Fruit fly (Drosophila melanogaster) whole organism, embryonic: ENCODE measurements around the gene Polr2D.
A peak's percentile ranks its signal among the peaks of the same experiment; 100 is the strongest.

Source experiments
- Bdp1 ChIP-seq: fragments of 200-800 bp; sonication (Bioruptor generic); optimal IDR thresholded peaks from 3 replicates; lab custom pipeline; 2016; ENCODE audit warnings: missing biosample characterization, missing genetic modification characterization
- C15 ChIP-seq: fragments of 200-800 bp; sonication (Bioruptor generic); IDR thresholded peaks from 3 replicates; pipeline ENCODE4 v1.3.6; 2022; ENCODE audit warnings: missing biosample characterization, missing genetic modification characterization
- CG10209 ChIP-seq: fragments of 200-800 bp; sonication (Bioruptor generic); optimal IDR thresholded peaks from 3 replicates; lab custom pipeline; 2017; ENCODE audit warnings: missing biosample characterization, mild to moderate bottlenecking, missing genetic modification characterization, missing genetic modification reagents
- CG10431 ChIP-seq: fragments of 200-800 bp; sonication (Bioruptor generic); optimal IDR thresholded peaks from 3 replicates; lab custom pipeline; 2018; ENCODE audit warnings: missing biosample characterization, mild to moderate bottlenecking, missing genetic modification characterization
- CG10565 ChIP-seq: fragments of 200-800 bp; sonication (Bioruptor generic); optimal IDR thresholded peaks from 3 replicates; lab custom pipeline; 2016; ENCODE audit warnings: missing biosample characterization, mild to moderate bottlenecking, missing genetic modification characterization
- CG11398 ChIP-seq: fragments of 200-800 bp; sonication (Bioruptor generic); optimal IDR thresholded peaks from 2 replicates; lab custom pipeline; 2016; ENCODE audit warnings: missing biosample characterization, missing genetic modification characterization
- CG11456 ChIP-seq: fragments of 200-800 bp; sonication (Bioruptor generic); IDR thresholded peaks from 3 replicates; pipeline ENCODE4 v1.3.6; 2022; ENCODE audit warnings: missing biosample characterization, missing genetic modification characterization
- CG11560 ChIP-seq: fragments of 200-800 bp; sonication (Bioruptor generic); IDR thresholded peaks from 3 replicates; pipeline ENCODE4 v1.3.6; 2022; ENCODE audit warnings: missing biosample characterization, missing genetic modification characterization
- CG11695 ChIP-seq: fragments of 200-800 bp; sonication (Bioruptor generic); IDR thresholded peaks from 3 replicates; pipeline ENCODE4 v1.3.6; 2022; ENCODE audit warnings: missing biosample characterization, missing genetic modification characterization
- CG11723 ChIP-seq: fragments of 200-800 bp; sonication (Bioruptor generic); optimal IDR thresholded peaks from 2 replicates; lab custom pipeline; 2017; ENCODE audit warnings: missing biosample characterization, mild to moderate bottlenecking, missing genetic modification characterization
- CG13894 ChIP-seq: fragments of 200-800 bp; sonication (Bioruptor generic); optimal IDR thresholded peaks from 3 replicates; lab custom pipeline; 2018; ENCODE audit warnings: missing biosample characterization, mild to moderate bottlenecking, missing genetic modification characterization, moderate library complexity
- CG14050 ChIP-seq: fragments of 200-800 bp; sonication (Bioruptor generic); IDR thresholded peaks from 3 replicates; pipeline ENCODE4 v1.3.6; 2022; ENCODE audit warnings: missing biosample characterization, missing genetic modification characterization
- CG16863 ChIP-seq: fragments of 200-800 bp; sonication (Bioruptor generic); optimal IDR thresholded peaks from 3 replicates; lab custom pipeline; 2016; ENCODE audit warnings: missing biosample characterization, missing genetic modification characterization
- CG17802 ChIP-seq: fragments of 200-800 bp; sonication (Bioruptor generic); optimal IDR thresholded peaks from 2 replicates; lab custom pipeline; 2018; ENCODE audit warnings: missing biosample characterization, mild to moderate bottlenecking, missing genetic modification characterization, moderate library complexity
- CG2889 ChIP-seq: fragments of 200-800 bp; sonication (Bioruptor generic); IDR thresholded peaks from 3 replicates; pipeline ENCODE4 v1.3.6; 2022; ENCODE audit warnings: missing biosample characterization, missing genetic modification characterization
- CG34224 ChIP-seq: fragments of 200-800 bp; sonication (Bioruptor generic); IDR thresholded peaks from 3 replicates; pipeline ENCODE4 v1.3.6; 2022; ENCODE audit warnings: missing biosample characterization, missing genetic modification characterization; ENCODE audit not compliant: partially characterized antibody
- CG42726 ChIP-seq: fragments of 200-800 bp; sonication (Bioruptor generic); IDR thresholded peaks from 2 replicates; pipeline ENCODE4 v1.3.6; 2022; ENCODE audit warnings: missing biosample characterization, missing genetic modification characterization; ENCODE audit not compliant: partially characterized antibody
- CG8290 ChIP-seq, 3 experiments: fragments of 200-800 bp; sonication (Bioruptor generic); optimal IDR thresholded peaks; 2 replicates each; lab custom pipeline; 2016 to 2019; ENCODE audit warnings: missing biosample characterization in 3 of 3, missing genetic modification characterization in 3 of 3, mild to moderate bottlenecking in 2 of 3, moderate library complexity in 1 of 3
- CG9215 ChIP-seq: fragments of 200-800 bp; sonication (Bioruptor generic); IDR thresholded peaks from 2 replicates; pipeline ENCODE4 v1.3.6; 2022; ENCODE audit warnings: missing biosample characterization, missing genetic modification characterization
- CG9876 ChIP-seq: fragments of 200-800 bp; sonication (Bioruptor generic); optimal IDR thresholded peaks from 2 replicates; lab custom pipeline; 2016; ENCODE audit warnings: missing biosample characterization, missing genetic modification characterization
- D19A ChIP-seq: fragments of 200-800 bp; optimal IDR thresholded peaks from 3 replicates; lab custom pipeline; 2019; ENCODE audit warnings: missing biosample characterization, mild to moderate bottlenecking, missing genetic modification characterization, moderate library complexity
- Dp ChIP-seq: fragments of 200-800 bp; sonication (Bioruptor generic); optimal IDR thresholded peaks from 2 replicates; lab custom pipeline; 2018; ENCODE audit warnings: missing biosample characterization, mild to moderate bottlenecking, missing genetic modification characterization, moderate library complexity
- HLH4C ChIP-seq: fragments of 200-800 bp; sonication (Bioruptor generic); IDR thresholded peaks from 3 replicates; pipeline ENCODE4 v1.3.6; 2022; ENCODE audit warnings: missing biosample characterization, missing genetic modification characterization; ENCODE audit not compliant: partially characterized antibody
- Lim3 ChIP-seq: fragments of 200-800 bp; sonication (Bioruptor generic); IDR thresholded peaks from 2 replicates; pipeline ENCODE4 v1.3.6; 2022; ENCODE audit warnings: missing biosample characterization, missing genetic modification characterization
- MESR4 ChIP-seq: fragments of 200-800 bp; sonication (Bioruptor generic); optimal IDR thresholded peaks from 2 replicates; lab custom pipeline; 2018; ENCODE audit warnings: missing biosample characterization, mild to moderate bottlenecking, missing genetic modification characterization, moderate library complexity
- Mad ChIP-seq: fragments of 200-800 bp; sonication (Bioruptor generic); optimal IDR thresholded peaks from 2 replicates; lab custom pipeline; 2016; ENCODE audit warnings: missing biosample characterization, missing genetic modification characterization
- TFAM ChIP-seq: fragments of 200-800 bp; sonication (Bioruptor generic); optimal IDR thresholded peaks from 2 replicates; lab custom pipeline; 2017; ENCODE audit warnings: missing biosample characterization, missing genetic modification characterization, inconsistent platforms
- bab2 ChIP-seq: fragments of 200-800 bp; sonication (Bioruptor generic); optimal IDR thresholded peaks from 2 replicates; lab custom pipeline; 2016; ENCODE audit warnings: missing biosample characterization, missing genetic modification characterization
- bsh ChIP-seq, 2 experiments: fragments of 200-800 bp; sonication (Bioruptor generic); optimal IDR thresholded peaks; 2 replicates each; lab custom pipeline; 2017 to 2018; ENCODE audit warnings: mild to moderate bottlenecking in 2 of 2, missing biosample characterization in 2 of 2, missing genetic modification characterization in 2 of 2, moderate library complexity in 1 of 2
- chn ChIP-seq: fragments of 200-800 bp; sonication (Bioruptor generic); optimal IDR thresholded peaks from 2 replicates; lab custom pipeline; 2016; ENCODE audit warnings: missing biosample characterization, missing genetic modification characterization
- crc ChIP-seq: fragments of 200-800 bp; sonication (Bioruptor generic); optimal IDR thresholded peaks from 2 replicates; lab custom pipeline; 2016; ENCODE audit warnings: missing biosample characterization, missing genetic modification characterization
- crol ChIP-seq: fragments of 200-800 bp; sonication (Bioruptor generic); IDR thresholded peaks from 2 replicates; pipeline ENCODE4 v1.3.6; 2022; ENCODE audit warnings: missing biosample characterization, missing genetic modification characterization
- cwo ChIP-seq: fragments of 200-800 bp; sonication (Bioruptor generic); optimal IDR thresholded peaks from 3 replicates; lab custom pipeline; 2017; ENCODE audit warnings: missing biosample characterization, missing genetic modification characterization, mild to moderate bottlenecking, moderate library complexity, missing genetic modification reagents
- dpn ChIP-seq, 2 experiments: fragments of 200-800 bp; sonication (Bioruptor generic); optimal IDR thresholded peaks; 3 replicates each; lab custom pipeline; 2016; ENCODE audit warnings: missing biosample characterization in 2 of 2, missing genetic modification characterization in 2 of 2
- hth ChIP-seq: fragments of >200 bp; optimal IDR thresholded peaks from 2 replicates; lab custom pipeline; 2017; ENCODE audit warnings: inconsistent platforms
- ind ChIP-seq: fragments of 200-800 bp; sonication (Bioruptor generic); optimal IDR thresholded peaks from 3 replicates; lab custom pipeline; 2016; ENCODE audit warnings: missing biosample characterization, missing genetic modification characterization
- jumu ChIP-seq: fragments of 200-800 bp; sonication (Bioruptor generic); optimal IDR thresholded peaks from 3 replicates; lab custom pipeline; 2016; ENCODE audit warnings: missing biosample characterization, missing genetic modification characterization
- lilli ChIP-seq: fragments of 200-800 bp; sonication (Bioruptor generic); optimal IDR thresholded peaks from 3 replicates; lab custom pipeline; 2016; ENCODE audit warnings: missing biosample characterization, missing genetic modification characterization
- mam ChIP-seq: fragments of 200-800 bp; sonication (Bioruptor generic); optimal IDR thresholded peaks from 3 replicates; lab custom pipeline; 2016; ENCODE audit warnings: missing biosample characterization, missing genetic modification characterization
- nmo ChIP-seq: fragments of 200-800 bp; sonication (Bioruptor generic); optimal IDR thresholded peaks from 2 replicates; lab custom pipeline; 2018; ENCODE audit warnings: missing biosample characterization, mild to moderate bottlenecking, missing genetic modification characterization, moderate library complexity
- pros ChIP-seq: fragments of 200-800 bp; sonication (Bioruptor generic); optimal IDR thresholded peaks from 3 replicates; lab custom pipeline; 2019; ENCODE audit warnings: missing biosample characterization, mild to moderate bottlenecking, missing genetic modification characterization, moderate library complexity
- pum ChIP-seq: fragments of 200-800 bp; sonication (Bioruptor generic); optimal IDR thresholded peaks from 2 replicates; lab custom pipeline; 2016; ENCODE audit warnings: missing biosample characterization, missing genetic modification characterization
- rib ChIP-seq: fragments of 200-800 bp; sonication (Bioruptor generic); IDR thresholded peaks from 2 replicates; pipeline ENCODE4 v1.3.6; 2022; ENCODE audit warnings: missing biosample characterization, missing genetic modification characterization
- row ChIP-seq: fragments of 200-800 bp; sonication (Bioruptor generic); IDR thresholded peaks from 3 replicates; pipeline ENCODE4 v1.3.6; 2022; ENCODE audit warnings: missing biosample characterization, missing genetic modification characterization
- scrt ChIP-seq: fragments of 200-800 bp; sonication (Bioruptor generic); optimal IDR thresholded peaks from 2 replicates; lab custom pipeline; 2018; ENCODE audit warnings: missing biosample characterization, mild to moderate bottlenecking, missing genetic modification characterization, moderate library complexity
- sisA ChIP-seq: fragments of 200-800 bp; sonication (Bioruptor generic); IDR thresholded peaks from 2 replicates; pipeline ENCODE4 v1.3.6; 2022; ENCODE audit warnings: missing biosample characterization, missing genetic modification characterization
- sqz ChIP-seq: fragments of 200-800 bp; sonication (Bioruptor generic); optimal IDR thresholded peaks from 3 replicates; lab custom pipeline; 2018; ENCODE audit warnings: missing biosample characterization, mild to moderate bottlenecking, missing genetic modification characterization
- tio ChIP-seq: fragments of 200-800 bp; sonication (Bioruptor generic); optimal IDR thresholded peaks from 2 replicates; lab custom pipeline; 2017; ENCODE audit warnings: missing biosample characterization, missing genetic modification characterization, inconsistent platforms
- vfl ChIP-seq: fragments of 200-800 bp; sonication (Bioruptor generic); optimal IDR thresholded peaks from 2 replicates; lab custom pipeline; 2016; ENCODE audit warnings: missing biosample characterization, missing genetic modification characterization
- vvl ChIP-seq: fragments of 200-800 bp; sonication (Bioruptor generic); IDR thresholded peaks from 2 replicates; pipeline ENCODE4 v1.3.6; 2022; ENCODE audit warnings: missing biosample characterization, missing genetic modification characterization
- zen2 ChIP-seq: fragments of 200-800 bp; sonication (Bioruptor generic); IDR thresholded peaks from 3 replicates; pipeline ENCODE4 v1.3.6; 2022; ENCODE audit warnings: missing biosample characterization, missing genetic modification characterization; ENCODE audit not compliant: partially characterized antibody

Polr2D gene

DNA sequence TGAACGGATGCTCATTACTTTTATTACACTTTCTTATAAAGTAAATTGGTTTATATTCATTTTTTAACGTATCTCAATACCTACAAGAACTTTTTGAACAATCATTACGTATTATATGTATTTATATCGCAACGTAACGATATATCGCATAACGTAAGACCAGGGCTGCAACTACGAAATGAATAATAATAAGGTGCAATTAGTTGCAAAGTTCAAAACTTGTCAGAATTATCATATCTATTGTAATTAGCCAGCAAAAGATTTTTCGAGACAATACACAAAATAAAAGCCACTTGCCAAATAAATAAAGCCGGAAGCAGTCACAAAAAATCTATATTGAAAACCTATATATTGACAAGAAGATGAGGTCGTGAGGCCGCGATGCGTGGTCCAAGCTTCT is 40.0 kb downstream of the Polr2D start (continued):
- TF ChIP-seq dpn (GFP tag; optimal IDR thresholded peaks at IDR 0.05; lab: Kevin White, UChicago) (peak; percentile 47 to 50), ind (GFP tag; lab: Kevin White, UChicago) (peak; percentile 53), lilli (peak; percentile 68), chn (GFP tag; lab: Kevin White, UChicago) (no peak), Mad (peak; percentile 3), CG10209 (peak; percentile 3), Dp (GFP tag; lab: Kevin White, UChicago) (peak; percentile 48), bab2 (GFP tag; lab: Kevin White, UChicago) (peak; percentile 38), bsh (GFP tag; optimal IDR thresholded peaks at IDR 0.05; lab: Kevin White, UChicago) (no peak), CG14050 (GFP tag; lab: Robert Waterston, UW) (no peak), hth (lab: Kevin White, UChicago) (no peak), CG13894 (tag; lab: Kevin White, UChicago) (no peak), CG16863 (GFP tag; lab: Kevin White, UChicago) (peak; percentile 12), CG11695 (GFP tag; lab: Robert Waterston, UW) (no peak), CG11456 (no peak; the same call in 2 of the 3 replicates), nmo (peak; percentile 4), cwo (GFP tag; lab: Kevin White, UChicago) (no peak), crol (GFP tag; lab: Robert Waterston, UW) (no peak), jumu (peak; percentile 8), row (GFP tag; lab: Robert Waterston, UW) (peak; percentile 66), pros (GFP tag; lab: Kevin White, UChicago) (no peak), scrt (GFP tag; lab: Kevin White, UChicago) (no peak), CG42726 (GFP tag; lab: Robert Waterston, UW) (0 out of 2 replicates have a peak, but pooled peaks have one; percentile 44), MESR4 (GFP tag; lab: Kevin White, UChicago) (no peak), Bdp1 (GFP tag; lab: Kevin White, UChicago) (no peak), mam (GFP tag; lab: Kevin White, UChicago) (peak; percentile 52), CG9876 (GFP tag; lab: Kevin White, UChicago) (peak; percentile 26), CG9215 (GFP tag; lab: Robert Waterston, UW) (no peak), pum (GFP tag; lab: Kevin White, UChicago) (peak; percentile 24), sisA (GFP tag; lab: Robert Waterston, UW) (no peak), HLH4C (GFP tag; lab: Robert Waterston, UW) (peak; percentile 51; the same call in 2 of the 3 replicates), CG10565 (GFP tag; lab: Kevin White, UChicago) (no peak), vvl (GFP tag; lab: Robert Waterston, UW) (no peak; the same call in 1 of the 2 replicates), C15 (no peak), CG8290 (GFP tag; optimal IDR thresholded peaks at IDR 0.05; lab: Kevin White, UChicago) (no peak), CG8290 (tag; optimal IDR thresholded peaks at IDR 0.05; lab: Kevin White, UChicago) (no peak), CG11398 (GFP tag; lab: Kevin White, UChicago) (no peak), rib (GFP tag; lab: Robert Waterston, UW) (no peak), CG11723 (GFP tag; lab: Kevin White, UChicago) (no peak), zen2 (GFP tag; lab: Robert Waterston, UW) (peak; percentile 88), crc (GFP tag; lab: Kevin White, UChicago) (peak; percentile 29), CG34224 (GFP tag; lab: Robert Waterston, UW) (peak; percentile 78), CG17802 (tag; lab: Kevin White, UChicago) (no peak), CG10431 (no peak), CG11560 (tag; lab: Robert Waterston, UW) (no peak), vfl (GFP tag; lab: Kevin White, UChicago) (peak; percentile 15), Lim3 (GFP tag; lab: Robert Waterston, UW) (no peak), TFAM (GFP tag; lab: Kevin White, UChicago) (no peak), CG2889 (GFP tag; lab: Robert Waterston, UW) (no peak), D19A (no peak), sqz (GFP tag; lab: Kevin White, UChicago) (no peak), tio (GFP tag; lab: Kevin White, UChicago) (peak; percentile 13)
